Fruit fly (Drosophila melanogaster) whole organism, embryonic: ENCODE data around the gene kirre.
A peak's percentile ranks its signal among the peaks of the same experiment; 100 is the strongest.

Experiments
- Abd-B ChIP-seq: fragments of 200-800 bp; sonication (Bioruptor generic); optimal IDR thresholded peaks from 2 replicates; lab custom pipeline; 2018; ENCODE audit warnings: missing biosample characterization, mild to moderate bottlenecking, missing genetic modification characterization, moderate library complexity
- Atf-2 ChIP-seq: fragments of 200-800 bp; sonication (Bioruptor generic); optimal IDR thresholded peaks from 2 replicates; lab custom pipeline; 2016; ENCODE audit warnings: missing biosample characterization, missing genetic modification characterization
- Awh ChIP-seq: fragments of 200-800 bp; sonication (Bioruptor generic); IDR thresholded peaks from 2 replicates; pipeline ENCODE4, ENCODE4 v1.3.6; 2022; ENCODE audit warnings: missing biosample characterization, missing genetic modification characterization
- CG10366 ChIP-seq: fragments of 200-800 bp; sonication (Bioruptor generic); IDR thresholded peaks from 2 replicates; pipeline ENCODE4 v1.3.6; 2022; ENCODE audit warnings: missing biosample characterization, missing genetic modification characterization
- CG11085 ChIP-seq: fragments of 200-800 bp; sonication (Bioruptor generic); IDR thresholded peaks from 2 replicates; pipeline ENCODE4 v1.3.6; 2022; ENCODE audit warnings: missing biosample characterization, missing genetic modification characterization
- CG11696 ChIP-seq: fragments of 200-800 bp; sonication (Bioruptor generic); IDR thresholded peaks from 2 replicates; pipeline ENCODE4 v1.3.6; 2022; ENCODE audit warnings: missing biosample characterization, missing genetic modification characterization
- CG12104 ChIP-seq: fragments of 200-800 bp; sonication (Bioruptor generic); optimal IDR thresholded peaks from 3 replicates; lab custom pipeline; 2016; ENCODE audit warnings: missing biosample characterization, missing genetic modification characterization
- CG12942 ChIP-seq: fragments of 200-800 bp; sonication (Bioruptor generic); optimal IDR thresholded peaks from 3 replicates; lab custom pipeline; 2016; ENCODE audit warnings: missing biosample characterization, missing genetic modification characterization
- CG13296 ChIP-seq: fragments of 200-800 bp; sonication (Bioruptor generic); optimal IDR thresholded peaks from 3 replicates; lab custom pipeline; 2018; ENCODE audit warnings: missing biosample characterization, mild to moderate bottlenecking, missing genetic modification characterization
- CG14667 ChIP-seq: fragments of 200-800 bp; sonication (Bioruptor generic); IDR thresholded peaks from 2 replicates; pipeline ENCODE4 v1.3.6; 2022; ENCODE audit warnings: missing biosample characterization, missing genetic modification characterization
- CG15011 ChIP-seq: fragments of 200-800 bp; sonication (Bioruptor generic); optimal IDR thresholded peaks from 3 replicates; lab custom pipeline; 2018; ENCODE audit warnings: missing biosample characterization, mild to moderate bottlenecking, missing genetic modification characterization
- CG17328 ChIP-seq: fragments of 200-800 bp; sonication (Bioruptor generic); IDR thresholded peaks from 2 replicates; pipeline ENCODE4 v1.3.6; 2022; ENCODE audit warnings: missing biosample characterization, missing genetic modification characterization
- CG17359 ChIP-seq: fragments of 200-800 bp; sonication (Bioruptor generic); optimal IDR thresholded peaks from 3 replicates; lab custom pipeline; 2018; ENCODE audit warnings: missing biosample characterization, mild to moderate bottlenecking, missing genetic modification characterization, moderate library complexity
- CG31441 ChIP-seq: fragments of 200-800 bp; sonication (Bioruptor generic); IDR thresholded peaks from 2 replicates; pipeline ENCODE4 v1.3.6; 2022; ENCODE audit warnings: missing biosample characterization, missing genetic modification characterization
- CG32772 ChIP-seq: fragments of 200-800 bp; sonication (Bioruptor generic); IDR thresholded peaks from 2 replicates; pipeline ENCODE4 v1.3.6; 2022; ENCODE audit warnings: missing biosample characterization, missing genetic modification characterization
- CG42726 ChIP-seq: fragments of 200-800 bp; sonication (Bioruptor generic); IDR thresholded peaks from 2 replicates; pipeline ENCODE4 v1.3.6; 2022; ENCODE audit warnings: missing biosample characterization, missing genetic modification characterization; ENCODE audit not compliant: partially characterized antibody
- CG4360 ChIP-seq: fragments of 200-800 bp; sonication (Bioruptor generic); IDR thresholded peaks from 2 replicates; pipeline ENCODE4 v1.3.6; 2022; ENCODE audit warnings: missing biosample characterization, missing genetic modification characterization
- CG6765 ChIP-seq: fragments of 200-800 bp; sonication (Bioruptor generic); optimal IDR thresholded peaks from 3 replicates; lab custom pipeline; 2017; ENCODE audit warnings: missing biosample characterization, mild to moderate bottlenecking, missing genetic modification characterization
- CG7372 ChIP-seq: fragments of 200-800 bp; sonication (Bioruptor generic); IDR thresholded peaks from 2 replicates; pipeline ENCODE4 v1.3.6; 2022; ENCODE audit warnings: missing biosample characterization, missing genetic modification characterization
- CG7987 ChIP-seq: fragments of 200-800 bp; sonication (Bioruptor generic); optimal IDR thresholded peaks from 2 replicates; lab custom pipeline; 2018; ENCODE audit warnings: missing biosample characterization, mild to moderate bottlenecking, missing genetic modification characterization, moderate library complexity
- CG8388 ChIP-seq: fragments of 200-800 bp; sonication (Bioruptor generic); optimal IDR thresholded peaks from 2 replicates; lab custom pipeline; 2019; ENCODE audit warnings: missing biosample characterization, mild to moderate bottlenecking, missing genetic modification characterization, moderate library complexity
- CTCF ChIP-seq: fragments of 200-800 bp; sonication (Bioruptor generic); optimal IDR thresholded peaks from 2 replicates; lab custom pipeline; 2017; ENCODE audit warnings: missing biosample characterization, mild to moderate bottlenecking, missing genetic modification characterization, moderate library complexity
- Fer1 ChIP-seq: fragments of 200-800 bp; sonication (Bioruptor generic); optimal IDR thresholded peaks from 2 replicates; lab custom pipeline; 2017; ENCODE audit warnings: missing biosample characterization, mild to moderate bottlenecking, missing genetic modification characterization
- H2.0 ChIP-seq: fragments of 200-800 bp; sonication (Bioruptor generic); IDR thresholded peaks from 2 replicates; pipeline ENCODE4 v1.3.6; 2022; ENCODE audit warnings: missing biosample characterization, missing genetic modification characterization
- HHEX ChIP-seq: fragments of 200-800 bp; sonication (Bioruptor generic); optimal IDR thresholded peaks from 3 replicates; lab custom pipeline; 2017; ENCODE audit warnings: missing biosample characterization, mild to moderate bottlenecking, missing genetic modification characterization, missing genetic modification reagents
- HLH4C ChIP-seq: fragments of 200-800 bp; sonication (Bioruptor generic); IDR thresholded peaks from 3 replicates; pipeline ENCODE4 v1.3.6; 2022; ENCODE audit warnings: missing biosample characterization, missing genetic modification characterization; ENCODE audit not compliant: partially characterized antibody
- Hsf ChIP-seq: fragments of 200-800 bp; sonication (Bioruptor generic); optimal IDR thresholded peaks from 3 replicates; lab custom pipeline; 2016; ENCODE audit warnings: missing biosample characterization, missing genetic modification characterization
- Lpt ChIP-seq: fragments of >200 bp; optimal IDR thresholded peaks from 2 replicates; lab custom pipeline; 2018; ENCODE audit warnings: missing biosample characterization, missing genetic modification characterization
- NFAT ChIP-seq: fragments of 200-800 bp; sonication (Bioruptor generic); IDR thresholded peaks from 2 replicates; pipeline ENCODE4 v1.3.6; 2022; ENCODE audit warnings: missing biosample characterization, missing genetic modification characterization
- Opbp ChIP-seq: fragments of 200-800 bp; sonication (Bioruptor generic); IDR thresholded peaks from 3 replicates; pipeline ENCODE4 v1.3.6; 2022; ENCODE audit warnings: missing biosample characterization, missing genetic modification characterization; ENCODE audit not compliant: partially characterized antibody
- Pdp1 ChIP-seq, 2 experiments: fragments of 200-800 bp; sonication (Bioruptor generic); optimal IDR thresholded peaks; 3 replicates each; lab custom pipeline; 2016; ENCODE audit warnings: missing biosample characterization in 2 of 2, missing genetic modification characterization in 2 of 2, mild to moderate bottlenecking in 1 of 2, moderate library complexity in 1 of 2
- Rx ChIP-seq: fragments of 200-800 bp; sonication (Bioruptor generic); IDR thresholded peaks from 2 replicates; pipeline ENCODE4 v1.3.6; 2022; ENCODE audit warnings: missing biosample characterization, missing genetic modification characterization
- TFAM ChIP-seq: fragments of 200-800 bp; sonication (Bioruptor generic); optimal IDR thresholded peaks from 2 replicates; lab custom pipeline; 2017; ENCODE audit warnings: missing biosample characterization, missing genetic modification characterization, inconsistent platforms
- chinmo ChIP-seq: fragments of 200-800 bp; sonication (Bioruptor generic); IDR thresholded peaks from 4 replicates; pipeline ENCODE4 v1.3.6; 2022; ENCODE audit warnings: missing biosample characterization, missing genetic modification characterization; ENCODE audit not compliant: partially characterized antibody
- gsb-n ChIP-seq: fragments of 200-800 bp; sonication (Bioruptor generic); optimal IDR thresholded peaks from 3 replicates; lab custom pipeline; 2018; ENCODE audit warnings: missing biosample characterization, mild to moderate bottlenecking, missing genetic modification characterization
- jumu ChIP-seq: fragments of 200-800 bp; sonication (Bioruptor generic); optimal IDR thresholded peaks from 3 replicates; lab custom pipeline; 2016; ENCODE audit warnings: missing biosample characterization, missing genetic modification characterization
- lmd ChIP-seq: fragments of 200-800 bp; sonication (Bioruptor generic); IDR thresholded peaks from 2 replicates; pipeline ENCODE4 v1.3.6; 2022; ENCODE audit warnings: missing biosample characterization, missing genetic modification characterization
- lola ChIP-seq, 3 experiments: fragments of >200 bp in 2 of 3; fragments of 200-800 bp in 1 of 3; sonication (Bioruptor generic) in 1 of 3; optimal IDR thresholded peaks; 2 replicates each; lab custom pipeline; 2017 to 2019; ENCODE audit warnings: missing biosample characterization in 3 of 3, missing genetic modification characterization in 3 of 3, mild to moderate bottlenecking in 1 of 3, moderate library complexity in 1 of 3
- nau ChIP-seq: fragments of 200-800 bp; sonication (Bioruptor generic); optimal IDR thresholded peaks from 3 replicates; lab custom pipeline; 2017; ENCODE audit warnings: missing biosample characterization, mild to moderate bottlenecking, missing genetic modification characterization, missing genetic modification reagents
- nerfin-1 ChIP-seq: fragments of 200-800 bp; sonication (Bioruptor generic); optimal IDR thresholded peaks from 3 replicates; lab custom pipeline; 2019; ENCODE audit warnings: missing biosample characterization, mild to moderate bottlenecking, missing genetic modification characterization, moderate library complexity
- nerfin-2 ChIP-seq: fragments of 200-800 bp; sonication (Bioruptor generic); IDR thresholded peaks from 2 replicates; pipeline ENCODE4 v1.3.6; 2022; ENCODE audit warnings: missing biosample characterization, missing genetic modification characterization; ENCODE audit not compliant: partially characterized antibody
- phol ChIP-seq: fragments of 200-800 bp; sonication (Bioruptor generic); optimal IDR thresholded peaks from 3 replicates; lab custom pipeline; 2018; ENCODE audit warnings: missing biosample characterization, mild to moderate bottlenecking, missing genetic modification characterization, moderate library complexity
- salm ChIP-seq: fragments of 200-800 bp; sonication (Bioruptor generic); optimal IDR thresholded peaks from 2 replicates; lab custom pipeline; 2018; ENCODE audit warnings: missing biosample characterization, mild to moderate bottlenecking, missing genetic modification characterization
- sd ChIP-seq: fragments of 200-800 bp; sonication (Bioruptor generic); optimal IDR thresholded peaks from 3 replicates; lab custom pipeline; 2018; ENCODE audit warnings: missing biosample characterization, mild to moderate bottlenecking, missing genetic modification characterization, moderate library complexity
- tll ChIP-seq, 2 experiments: fragments of 200-800 bp in 1 of 2; fragments of >200 bp in 1 of 2; sonication (Bioruptor generic) in 1 of 2; optimal IDR thresholded peaks; 2 replicates each; lab custom pipeline; 2017 to 2019; ENCODE audit warnings: missing biosample characterization in 2 of 2, missing genetic modification characterization in 2 of 2, mild to moderate bottlenecking in 1 of 2, moderate library complexity in 1 of 2
- tna ChIP-seq: fragments of 200-800 bp; sonication (Bioruptor generic); IDR thresholded peaks from 2 replicates; pipeline ENCODE4 v1.3.6; 2022; ENCODE audit warnings: missing biosample characterization, missing genetic modification characterization; ENCODE audit not compliant: partially characterized antibody
- trem ChIP-seq: fragments of 200-800 bp; optimal IDR thresholded peaks from 3 replicates; lab custom pipeline; 2019; ENCODE audit warnings: missing biosample characterization, mild to moderate bottlenecking, missing genetic modification characterization, moderate library complexity
- tx ChIP-seq: fragments of 200-800 bp; sonication (Bioruptor generic); optimal IDR thresholded peaks from 2 replicates; lab custom pipeline; 2016; ENCODE audit warnings: missing biosample characterization, missing genetic modification characterization
- usp ChIP-seq: fragments of >200 bp; optimal IDR thresholded peaks from 2 replicates; lab custom pipeline; 2017; ENCODE audit warnings: missing biosample characterization, missing genetic modification characterization
- zen ChIP-seq: fragments of 200-800 bp; sonication (Bioruptor generic); optimal IDR thresholded peaks from 3 replicates; lab custom pipeline; 2018; ENCODE audit warnings: missing biosample characterization, mild to moderate bottlenecking, missing genetic modification characterization, moderate library complexity

The kirre gene

dm6 chrX:2787267-2787666 is 47.1 kb downstream of the kirre start (continued):
- peak; percentile 82 for TF ChIP-seq Abd-B
- TF ChIP-seq CG32772 (GFP tag; lab: Robert Waterston, UW): peak; percentile 71
- peak; percentile 50 for TF ChIP-seq zen (tag; lab: Kevin White, UChicago)
- no peak for TF ChIP-seq TFAM
- TF ChIP-seq Pdp1 (GFP tag; optimal IDR thresholded peaks at IDR 0.05; lab: Kevin White, UChicago): peak; percentile 12 to 88
- TF ChIP-seq tx: peak; percentile 63
- no peak for TF ChIP-seq usp (GFP tag; lab: Kevin White, UChicago)
- TF ChIP-seq CG10366: peak; percentile 77
- peak; percentile 86 for TF ChIP-seq lmd (GFP tag; lab: Robert Waterston, UW)
- TF ChIP-seq CG31441 (GFP tag; lab: Robert Waterston, UW): peak; percentile 82
- peak; percentile 69 for TF ChIP-seq nerfin-1
- TF ChIP-seq Fer1 (GFP tag; lab: Kevin White, UChicago): peak; percentile 91
- peak; percentile 55; the same call in 1 of the 2 replicates for TF ChIP-seq CG11696 (GFP tag; lab: Robert Waterston, UW)
- TF ChIP-seq CG6765 (GFP tag; lab: Kevin White, UChicago): peak; percentile 80
- TF ChIP-seq Hsf (GFP tag; lab: Kevin White, UChicago): peak; percentile 73
- TF ChIP-seq CG42726 (GFP tag; lab: Robert Waterston, UW): no peak
- peak; percentile 33 for TF ChIP-seq CTCF
- TF ChIP-seq CG15011 (GFP tag; lab: Kevin White, UChicago): peak; percentile 75
- no peak for TF ChIP-seq HLH4C (GFP tag; lab: Robert Waterston, UW)
- peak; percentile 73 for TF ChIP-seq Awh (GFP tag; lab: Robert Waterston, UW)
- peak; percentile 86 for TF ChIP-seq HHEX (GFP tag; lab: Kevin White, UChicago)
- TF ChIP-seq gsb-n (tag; lab: Kevin White, UChicago): peak; percentile 73
- no peak for TF ChIP-seq Opbp (GFP tag; lab: Robert Waterston, UW)
- peak; percentile 50 for TF ChIP-seq Atf-2 (GFP tag; lab: Kevin White, UChicago)
- TF ChIP-seq CG7987: peak; percentile 22
- TF ChIP-seq CG17359 (tag; lab: Kevin White, UChicago): peak; percentile 84
- 0 out of 2 replicates have a peak, but pooled peaks have one; percentile 12 for TF ChIP-seq CG4360
- TF ChIP-seq CG17328 (GFP tag; lab: Robert Waterston, UW): peak; percentile 84
- TF ChIP-seq H2.0 (GFP tag; lab: Robert Waterston, UW): peak; percentile 78
- no peak for TF ChIP-seq CG11085 (GFP tag; lab: Robert Waterston, UW)
- peak; percentile 56 for TF ChIP-seq CG12942 (GFP tag; lab: Kevin White, UChicago)
- TF ChIP-seq CG14667: peak; percentile 76
- TF ChIP-seq sd: no peak
- no peak for TF ChIP-seq tna (GFP tag; lab: Robert Waterston, UW)
- TF ChIP-seq Lpt (GFP tag; lab: Kevin White, UChicago): no peak
- TF ChIP-seq chinmo: no peak
- peak; percentile 51; the same call in 1 of the 2 replicates for TF ChIP-seq Rx (GFP tag; lab: Robert Waterston, UW)
- peak in 1 of 3 experiments; percentile 65 for TF ChIP-seq lola (GFP tag; optimal IDR thresholded peaks at IDR 0.05; lab: Kevin White, UChicago)
- peak; percentile 82 for TF ChIP-seq nau (GFP tag; lab: Kevin White, UChicago)
- peak; percentile 80 for TF ChIP-seq CG12104 (GFP tag; lab: Kevin White, UChicago)
- peak; percentile 55 for TF ChIP-seq trem
- TF ChIP-seq salm (tag; lab: Kevin White, UChicago): peak; percentile 72
- TF ChIP-seq CG8388 (GFP tag; lab: Kevin White, UChicago): peak; percentile 79
- peak; percentile 91 for TF ChIP-seq phol (tag; lab: Kevin White, UChicago)
- TF ChIP-seq nerfin-2 (GFP tag; lab: Robert Waterston, UW): no peak
- TF ChIP-seq CG13296 (GFP tag; lab: Kevin White, UChicago): peak; percentile 88
- TF ChIP-seq tll (GFP tag; optimal IDR thresholded peaks at IDR 0.05; lab: Kevin White, UChicago): no peak
- TF ChIP-seq jumu (GFP tag; lab: Kevin White, UChicago): peak; percentile 72
- TF ChIP-seq CG7372 (GFP tag; lab: Robert Waterston, UW): peak; percentile 86
- peak; percentile 55; the same call in 1 of the 2 replicates for TF ChIP-seq NFAT (GFP tag; lab: Robert Waterston, UW)
